Fruit fly (Drosophila melanogaster) whole organism, embryonic: ENCODE data around the gene CG12948.

Experiments
- CG10959 ChIP-seq: fragments of 200-800 bp; sonication (Bioruptor generic); IDR thresholded peaks from 2 replicates; pipeline ENCODE4 v1.3.6; 2022; ENCODE audit warnings: missing biosample characterization, missing genetic modification characterization
- CG11560 ChIP-seq: fragments of 200-800 bp; sonication (Bioruptor generic); IDR thresholded peaks from 3 replicates; pipeline ENCODE4 v1.3.6; 2022; ENCODE audit warnings: missing biosample characterization, missing genetic modification characterization
- CG12104 ChIP-seq: fragments of 200-800 bp; sonication (Bioruptor generic); optimal IDR thresholded peaks from 3 replicates; lab custom pipeline; 2016; ENCODE audit warnings: missing biosample characterization, missing genetic modification characterization
- CG12155 ChIP-seq: fragments of 200-800 bp; sonication (Bioruptor generic); optimal IDR thresholded peaks from 3 replicates; lab custom pipeline; 2016; ENCODE audit warnings: missing biosample characterization, missing genetic modification characterization
- CG12942 ChIP-seq: fragments of 200-800 bp; sonication (Bioruptor generic); optimal IDR thresholded peaks from 3 replicates; lab custom pipeline; 2016; ENCODE audit warnings: missing biosample characterization, missing genetic modification characterization
- CG13296 ChIP-seq: fragments of 200-800 bp; sonication (Bioruptor generic); optimal IDR thresholded peaks from 3 replicates; lab custom pipeline; 2018; ENCODE audit warnings: missing biosample characterization, mild to moderate bottlenecking, missing genetic modification characterization
- CG13424 ChIP-seq: fragments of 200-800 bp; sonication (Bioruptor generic); optimal IDR thresholded peaks from 2 replicates; lab custom pipeline; 2019; ENCODE audit warnings: missing biosample characterization, mild to moderate bottlenecking, missing genetic modification characterization, moderate library complexity
- CG14860 ChIP-seq: fragments of 200-800 bp; sonication (Bioruptor generic); IDR thresholded peaks from 3 replicates; pipeline ENCODE4 v1.3.6; 2022; ENCODE audit warnings: missing biosample characterization, missing genetic modification characterization; ENCODE audit not compliant: partially characterized antibody
- CG1647 ChIP-seq: fragments of 200-800 bp; sonication (Bioruptor generic); optimal IDR thresholded peaks from 3 replicates; lab custom pipeline; 2016; ENCODE audit warnings: missing biosample characterization, missing genetic modification characterization
- CG16815 ChIP-seq: fragments of 200-800 bp; sonication (Bioruptor generic); optimal IDR thresholded peaks from 3 replicates; lab custom pipeline; 2017; ENCODE audit warnings: missing biosample characterization, mild to moderate bottlenecking, missing genetic modification characterization
- CG17186 ChIP-seq: fragments of 200-800 bp; sonication (Bioruptor generic); optimal IDR thresholded peaks from 3 replicates; lab custom pipeline; 2017; ENCODE audit warnings: missing biosample characterization, missing genetic modification reagents, missing genetic modification characterization
- CG2120 ChIP-seq: fragments of 200-800 bp; sonication (Bioruptor generic); optimal IDR thresholded peaks from 3 replicates; lab custom pipeline; 2016; ENCODE audit warnings: missing biosample characterization, missing genetic modification characterization
- CG2875 ChIP-seq: fragments of 200-800 bp; sonication (Bioruptor generic); optimal IDR thresholded peaks from 2 replicates; lab custom pipeline; 2017; ENCODE audit warnings: missing biosample characterization, mild to moderate bottlenecking, missing genetic modification characterization, missing genetic modification reagents
- CG31441 ChIP-seq: fragments of 200-800 bp; sonication (Bioruptor generic); IDR thresholded peaks from 2 replicates; pipeline ENCODE4 v1.3.6; 2022; ENCODE audit warnings: missing biosample characterization, missing genetic modification characterization
- CG34422 ChIP-seq: fragments of 200-800 bp; sonication (Bioruptor generic); IDR thresholded peaks from 3 replicates; pipeline ENCODE4 v1.3.6; 2022; ENCODE audit warnings: missing biosample characterization, missing genetic modification characterization
- CG3995 ChIP-seq: fragments of 200-800 bp; sonication (Bioruptor generic); optimal IDR thresholded peaks from 3 replicates; lab custom pipeline; 2016; ENCODE audit warnings: missing biosample characterization, missing genetic modification characterization
- CG7556 ChIP-seq: fragments of 200-800 bp; sonication (Bioruptor generic); optimal IDR thresholded peaks from 2 replicates; lab custom pipeline; 2017; ENCODE audit warnings: missing biosample characterization, mild to moderate bottlenecking, missing genetic modification characterization
- CG7839 ChIP-seq: fragments of 200-800 bp; sonication (Bioruptor generic); optimal IDR thresholded peaks from 3 replicates; lab custom pipeline; 2018; ENCODE audit warnings: missing biosample characterization, mild to moderate bottlenecking, missing genetic modification characterization, moderate library complexity
- CG8290 ChIP-seq, 3 experiments: fragments of 200-800 bp; sonication (Bioruptor generic); optimal IDR thresholded peaks; 2 replicates each; lab custom pipeline; 2016 to 2019; ENCODE audit warnings: missing biosample characterization in 3 of 3, missing genetic modification characterization in 3 of 3, mild to moderate bottlenecking in 2 of 3, moderate library complexity in 1 of 3
- CTCF ChIP-seq: fragments of 200-800 bp; sonication (Bioruptor generic); optimal IDR thresholded peaks from 2 replicates; lab custom pipeline; 2017; ENCODE audit warnings: missing biosample characterization, mild to moderate bottlenecking, missing genetic modification characterization, moderate library complexity
- D ChIP-seq, 2 experiments: fragments of 200-800 bp in 1 of 2; fragments of >200 bp in 1 of 2; sonication (Bioruptor generic) in 1 of 2; optimal IDR thresholded peaks; 2 replicates in 1 of 2; 3 replicates in 1 of 2; lab custom pipeline; 2017; ENCODE audit warnings: mild to moderate bottlenecking in 1 of 2, missing biosample characterization in 1 of 2, missing genetic modification characterization in 1 of 2, missing genetic modification reagents in 1 of 2
- Dref ChIP-seq: fragments of 200-800 bp; sonication (Bioruptor generic); IDR thresholded peaks from 2 replicates; pipeline ENCODE4 v1.3.6; 2022; ENCODE audit warnings: missing biosample characterization, missing genetic modification characterization
- ERR ChIP-seq: fragments of 200-800 bp; sonication (Bioruptor generic); optimal IDR thresholded peaks from 2 replicates; lab custom pipeline; 2016; ENCODE audit warnings: missing biosample characterization, missing genetic modification characterization
- H2.0 ChIP-seq: fragments of 200-800 bp; sonication (Bioruptor generic); IDR thresholded peaks from 2 replicates; pipeline ENCODE4 v1.3.6; 2022; ENCODE audit warnings: missing biosample characterization, missing genetic modification characterization
- Hey ChIP-seq: fragments of 200-800 bp; sonication (Bioruptor generic); optimal IDR thresholded peaks from 3 replicates; lab custom pipeline; 2018; ENCODE audit warnings: missing biosample characterization, mild to moderate bottlenecking, missing genetic modification characterization
- Hr39 ChIP-seq: fragments of >200 bp; optimal IDR thresholded peaks from 2 replicates; lab custom pipeline; 2017
- Ptx1 ChIP-seq: fragments of 200-800 bp; sonication (Bioruptor generic); IDR thresholded peaks from 2 replicates; pipeline ENCODE4 v1.3.6; 2022; ENCODE audit warnings: missing biosample characterization, missing genetic modification characterization
- Ravus ChIP-seq: fragments of 200-800 bp; sonication (Bioruptor generic); IDR thresholded peaks from 2 replicates; pipeline ENCODE4 v1.3.6; 2022; ENCODE audit warnings: missing biosample characterization, missing genetic modification characterization
- Sin3A ChIP-seq: fragments of >200 bp; optimal IDR thresholded peaks from 2 replicates; lab custom pipeline; 2018
- Taf1 ChIP-seq: fragments of 200-800 bp; sonication (Bioruptor generic); IDR thresholded peaks from 2 replicates; pipeline ENCODE4 v1.3.6; 2022; ENCODE audit warnings: missing biosample characterization, missing genetic modification characterization
- Tbp ChIP-seq: fragments of >200 bp; optimal IDR thresholded peaks from 2 replicates; lab custom pipeline; 2018; ENCODE audit warnings: missing biosample characterization, missing genetic modification characterization
- YL-1 ChIP-seq: fragments of 200-800 bp; sonication (Bioruptor generic); optimal IDR thresholded peaks from 3 replicates; lab custom pipeline; 2017; ENCODE audit warnings: missing biosample characterization, mild to moderate bottlenecking, missing genetic modification characterization
- ash1 ChIP-seq: fragments of 200-800 bp; sonication (Bioruptor generic); optimal IDR thresholded peaks from 2 replicates; lab custom pipeline; 2018; ENCODE audit warnings: missing biosample characterization, mild to moderate bottlenecking, missing genetic modification characterization
- az2 ChIP-seq: fragments of 200-800 bp; sonication (Bioruptor generic); optimal IDR thresholded peaks from 3 replicates; lab custom pipeline; 2016; ENCODE audit warnings: missing biosample characterization, missing genetic modification characterization
- bowl ChIP-seq: fragments of 200-800 bp; sonication (Bioruptor generic); IDR thresholded peaks from 2 replicates; pipeline ENCODE4 v1.3.6; 2022; ENCODE audit warnings: missing biosample characterization, missing genetic modification characterization
- cg ChIP-seq: fragments of 200-800 bp; sonication (Bioruptor generic); optimal IDR thresholded peaks from 3 replicates; lab custom pipeline; 2019; ENCODE audit warnings: missing biosample characterization, mild to moderate bottlenecking, missing genetic modification characterization, moderate library complexity
- croc ChIP-seq: fragments of 200-800 bp; sonication (Bioruptor generic); conservative IDR thresholded peaks from 3 replicates; pipeline ENCODE4 v1.3.6; 2022; ENCODE audit warnings: missing biosample characterization, missing genetic modification characterization
- disco-r ChIP-seq: fragments of 200-800 bp; sonication (Bioruptor generic); optimal IDR thresholded peaks from 2 replicates; lab custom pipeline; 2016; ENCODE audit warnings: missing biosample characterization, missing genetic modification characterization
- emc ChIP-seq: fragments of 200-800 bp; sonication (Bioruptor generic); optimal IDR thresholded peaks from 2 replicates; lab custom pipeline; 2016; ENCODE audit warnings: missing biosample characterization, missing genetic modification characterization
- fd102C ChIP-seq: fragments of 200-800 bp; sonication (Bioruptor generic); optimal IDR thresholded peaks from 2 replicates; lab custom pipeline; 2018; ENCODE audit warnings: missing biosample characterization, mild to moderate bottlenecking, missing genetic modification characterization, moderate library complexity
- gro ChIP-seq: fragments of 200-800 bp; sonication (Bioruptor generic); optimal IDR thresholded peaks from 2 replicates; lab custom pipeline; 2016; ENCODE audit warnings: missing biosample characterization, missing genetic modification characterization
- kni ChIP-seq: fragments of 200-800 bp; sonication (Bioruptor generic); optimal IDR thresholded peaks from 3 replicates; lab custom pipeline; 2017; ENCODE audit warnings: mild to moderate bottlenecking, missing biosample characterization, missing genetic modification reagents, missing genetic modification characterization
- mam ChIP-seq: fragments of 200-800 bp; sonication (Bioruptor generic); optimal IDR thresholded peaks from 3 replicates; lab custom pipeline; 2016; ENCODE audit warnings: missing biosample characterization, missing genetic modification characterization
- nau ChIP-seq: fragments of 200-800 bp; sonication (Bioruptor generic); optimal IDR thresholded peaks from 3 replicates; lab custom pipeline; 2017; ENCODE audit warnings: missing biosample characterization, mild to moderate bottlenecking, missing genetic modification characterization, missing genetic modification reagents
- nom ChIP-seq: fragments of 200-800 bp; sonication (Bioruptor generic); optimal IDR thresholded peaks from 2 replicates; lab custom pipeline; 2017; ENCODE audit warnings: missing biosample characterization, missing genetic modification characterization, mild to moderate bottlenecking, moderate library complexity, missing genetic modification reagents
- ranshi ChIP-seq: fragments of 200-800 bp; sonication (Bioruptor generic); IDR thresholded peaks from 2 replicates; pipeline ENCODE4 v1.3.6; 2022; ENCODE audit warnings: missing biosample characterization, missing genetic modification characterization
- sc ChIP-seq, 3 experiments: fragments of >200 bp in 2 of 3; fragments of 200-800 bp in 1 of 3; sonication (Bioruptor generic) in 1 of 3; optimal IDR thresholded peaks; 2 replicates in 2 of 3; 3 replicates in 1 of 3; lab custom pipeline; 2017; ENCODE audit warnings: mild to moderate bottlenecking in 1 of 3, missing biosample characterization in 1 of 3, missing genetic modification characterization in 1 of 3, missing genetic modification reagents in 1 of 3
- sens-2 ChIP-seq: fragments of 200-800 bp; sonication (Bioruptor generic); IDR thresholded peaks from 2 replicates; pipeline ENCODE4 v1.3.6; 2022; ENCODE audit warnings: missing biosample characterization, missing genetic modification characterization
- trem ChIP-seq: fragments of 200-800 bp; optimal IDR thresholded peaks from 3 replicates; lab custom pipeline; 2019; ENCODE audit warnings: missing biosample characterization, mild to moderate bottlenecking, missing genetic modification characterization, moderate library complexity
- vnd ChIP-seq: fragments of 200-800 bp; sonication (Bioruptor generic); IDR thresholded peaks from 3 replicates; pipeline ENCODE4 v1.3.6; 2022; ENCODE audit warnings: missing biosample characterization, missing genetic modification characterization; ENCODE audit not compliant: partially characterized antibody

Gene CG12948

DNA sequence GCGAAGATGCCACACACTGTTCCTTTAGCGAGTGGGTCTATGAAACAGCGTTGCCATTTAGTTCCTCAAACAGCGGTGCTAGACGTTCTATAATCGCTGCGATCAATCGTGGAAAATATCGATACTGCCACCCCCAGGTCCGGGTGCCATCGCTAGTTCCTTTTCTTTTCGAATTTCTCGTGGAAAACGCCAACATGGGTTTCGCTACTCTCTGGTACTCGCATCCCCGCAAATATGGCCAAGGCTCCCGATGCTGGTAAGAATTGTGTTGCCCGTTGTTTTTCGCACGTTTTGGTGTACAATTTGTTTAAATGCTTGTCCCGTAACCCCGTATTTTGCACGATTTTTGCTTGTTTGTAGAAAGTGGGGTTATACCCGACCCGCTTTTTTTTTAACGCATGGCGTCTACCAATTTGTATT is 30.4 kb upstream of the CG12948 start, which contains the start of gene RpS29 (continued):
- TF ChIP-seq CG2120 (GFP tag; lab: Kevin White, UChicago) (peak; percentile 90), CG8290 (GFP tag; optimal IDR thresholded peaks at IDR 0.05; lab: Kevin White, UChicago) (peak; percentile 73), CG8290 (tag; optimal IDR thresholded peaks at IDR 0.05; lab: Kevin White, UChicago) (peak; percentile 31 to 95), az2 (GFP tag; lab: Kevin White, UChicago) (peak; percentile 69), CG12155 (GFP tag; lab: Kevin White, UChicago) (peak; percentile 97), CG7839 (tag; lab: Kevin White, UChicago) (peak; percentile 66), CG2875 (peak; percentile 43), CG13296 (GFP tag; lab: Kevin White, UChicago) (peak; percentile 90), CG13424 (tag; lab: Kevin White, UChicago) (peak; percentile 62), ash1 (peak; percentile 89), bowl (no peak; the same call in 1 of the 2 replicates), CG11560 (tag; lab: Robert Waterston, UW) (peak; percentile 74; the same call in 2 of the 3 replicates), CG10959 (GFP tag; lab: Robert Waterston, UW) (peak; percentile 41; the same call in 1 of the 2 replicates), nau (GFP tag; lab: Kevin White, UChicago) (no peak), CG12104 (peak; percentile 68), emc (peak; percentile 83), vnd (GFP tag; lab: Robert Waterston, UW) (peak; percentile 84), Hey (tag; lab: Kevin White, UChicago) (peak; percentile 74), sc (optimal IDR thresholded peaks at IDR 0.05; lab: Kevin White, UChicago) (no peak), sc (GFP tag; optimal IDR thresholded peaks at IDR 0.05; lab: Kevin White, UChicago) (no peak), Ptx1 (peak; percentile 79), Dref (GFP tag; lab: Robert Waterston, UW) (peak; percentile 98), Tbp (peak; percentile 61), CG7556 (peak; percentile 45), YL-1 (peak; percentile 99), gro (GFP tag; lab: Kevin White, UChicago) (peak; percentile 92), Hr39 (lab: Kevin White, UChicago) (no peak), CG3995 (GFP tag; lab: Kevin White, UChicago) (peak; percentile 74), croc (GFP tag; lab: Robert Waterston, UW) (0 out of 3 replicates have a peak, but pooled peaks have one; percentile 32), nom (GFP tag; lab: Kevin White, UChicago) (peak; percentile 78), trem (tag; lab: Kevin White, UChicago) (peak; percentile 92), Ravus (GFP tag; lab: Robert Waterston, UW) (no peak), CG31441 (peak; percentile 51; the same call in 1 of the 2 replicates), CG14860 (GFP tag; lab: Robert Waterston, UW) (peak; percentile 79), disco-r (GFP tag; lab: Kevin White, UChicago) (peak; percentile 68), CG16815 (GFP tag; lab: Kevin White, UChicago) (peak; percentile 2), ERR (peak; percentile 85), D (optimal IDR thresholded peaks at IDR 0.05; lab: Kevin White, UChicago) (no peak), D (GFP tag; optimal IDR thresholded peaks at IDR 0.05; lab: Kevin White, UChicago) (peak; percentile 60), sens-2 (no peak; the same call in 1 of the 2 replicates), Sin3A (lab: Kevin White, UChicago) (peak; percentile 87), CG12942 (GFP tag; lab: Kevin White, UChicago) (peak; percentile 78), CG1647 (GFP tag; lab: Kevin White, UChicago) (peak; percentile 84), Taf1 (0 out of 2 replicates have a peak, but pooled peaks have one; percentile 50), cg (GFP tag; lab: Kevin White, UChicago) (no peak), CTCF (peak; percentile 46), CG34422 (GFP tag; lab: Robert Waterston, UW) (peak; percentile 89), kni (GFP tag; lab: Kevin White, UChicago) (peak; percentile 78), CG17186 (GFP tag; lab: Kevin White, UChicago) (peak; percentile 90), ranshi (GFP tag; lab: Robert Waterston, UW) (peak; percentile 68), mam (GFP tag; lab: Kevin White, UChicago) (peak; percentile 92), fd102C (no peak), H2.0 (peak; percentile 74)
